Fruit fly (Drosophila melanogaster): Measurements from ENCODE around the gene CG33110.

DNA sequence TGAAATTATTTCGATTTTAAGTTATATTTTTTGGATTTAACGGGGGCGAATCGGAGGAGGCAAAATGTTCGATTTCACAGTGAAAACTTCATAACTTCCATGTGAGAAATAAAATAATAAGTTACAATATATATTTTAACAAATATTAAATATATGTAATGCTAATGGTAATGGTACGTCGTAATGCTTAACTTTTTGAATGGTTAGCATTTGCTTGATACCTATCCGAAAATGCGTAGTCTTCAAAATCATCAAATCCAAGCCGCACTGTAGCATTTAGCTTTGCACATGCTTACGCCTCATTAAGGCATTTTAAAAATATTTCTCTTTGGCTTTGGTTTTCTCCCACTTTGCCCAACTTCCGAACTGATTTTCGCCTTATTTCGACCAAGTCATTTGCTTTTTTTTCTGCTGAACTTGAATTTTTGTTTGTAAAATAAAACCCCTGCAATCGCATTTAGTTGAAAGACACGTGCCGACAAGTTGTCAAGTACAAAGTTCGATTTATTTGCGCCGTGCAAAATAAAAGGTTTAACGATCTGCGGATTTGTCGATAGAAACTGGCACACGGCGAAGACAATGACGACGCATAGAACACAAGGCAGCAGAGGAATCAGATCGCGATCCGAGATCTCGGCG is 27.1 kb upstream of the CG33110 start:
- no peak for TF ChIP-seq h (optimal IDR thresholded peaks at IDR 0.05)
- TF ChIP-seq psq (optimal IDR thresholded peaks at IDR 0.05) = no peak

All from Kc167 (cell line).